Worm (Caenorhabditis elegans) whole organism, L1 larva: Measurements from ENCODE around the gene T04F3.3.

Experiments used
- F16B12.6 ChIP-seq: fragments of 150-350 bp; optimal IDR thresholded peaks from 2 replicates; lab custom pipeline; 2014; ENCODE audit warnings: missing biosample characterization, missing genetic modification characterization
- alr-1 ChIP-seq: fragments of 200-800 bp; sonication (Bioruptor generic); optimal IDR thresholded peaks from 2 replicates; lab custom pipeline; 2018; ENCODE audit warnings: borderline replicate concordance, mild to moderate bottlenecking, missing genetic modification characterization, missing compliant biosample characterization
- ama-1 ChIP-seq: fragments of 150-350 bp; optimal IDR thresholded peaks from 2 replicates; lab custom pipeline; 2014
- egl-27 ChIP-seq, 2 experiments: fragments of 150-350 bp in 1 of 2; sonication (generic microtip); optimal IDR thresholded peaks; 3 replicates each; lab custom pipeline; 2017 to 2018; ENCODE audit warnings: missing biosample characterization in 2 of 2, missing genetic modification characterization in 2 of 2, missing genetic modification reagents in 2 of 2
- fkh-10 ChIP-seq: sonication (generic microtip); optimal IDR thresholded peaks from 2 replicates; lab custom pipeline; 2017; ENCODE audit warnings: missing biosample characterization, missing genetic modification reagents, missing genetic modification characterization
- hlh-17 ChIP-seq: fragments of 200-800 bp; sonication (Bioruptor generic); optimal IDR thresholded peaks from 2 replicates; lab custom pipeline; 2018; ENCODE audit warnings: missing genetic modification characterization, mild to moderate bottlenecking, missing compliant biosample characterization, moderate library complexity, borderline replicate concordance
- lin-15B ChIP-seq: fragments of 150-350 bp; sonication (generic microtip); optimal IDR thresholded peaks from 3 replicates; lab custom pipeline; 2014; ENCODE audit warnings: missing biosample characterization, missing genetic modification characterization
- lin-35 ChIP-seq, 2 experiments: fragments of 150-350 bp; optimal IDR thresholded peaks; 2 replicates each; lab custom pipeline; 2014; ENCODE audit warnings: missing biosample characterization in 2 of 2, missing genetic modification characterization in 2 of 2, missing genetic modification reagents in 2 of 2
- snpc-4 ChIP-seq: fragments of 150-350 bp; optimal IDR thresholded peaks from 2 replicates; lab custom pipeline; 2014; ENCODE audit warnings: missing biosample characterization, missing genetic modification characterization
- tbx-2 ChIP-seq: sonication (generic microtip); optimal IDR thresholded peaks from 2 replicates; lab custom pipeline; 2016; ENCODE audit warnings: missing genetic modification characterization, missing compliant biosample characterization
- unc-62 ChIP-seq: fragments of 150-350 bp; optimal IDR thresholded peaks from 2 replicates; lab custom pipeline; 2014; ENCODE audit warnings: missing biosample characterization, missing genetic modification reagents, missing genetic modification characterization
- unc-98 ChIP-seq: fragments of 200-800 bp; sonication (Bioruptor generic); IDR thresholded peaks from 2 replicates; pipeline ENCODE4 v1.3.6; 2022; ENCODE audit warnings: missing genetic modification characterization, missing compliant biosample characterization

ce11 chrV:11767028-11767427 is 8.3 kb downstream of the T04F3.3 start, which contains the start of gene sel-11:
- no peak for TF ChIP-seq F16B12.6 (tag; lab: Kevin White, UChicago)
- no peak for TF ChIP-seq unc-98
- no peak for TF ChIP-seq alr-1
- TF ChIP-seq egl-27 (tag; optimal IDR thresholded peaks at IDR 0.05; lab: Kevin White, UChicago): no peak
- no peak for TF ChIP-seq unc-62
- no peak for TF ChIP-seq snpc-4 (tag; lab: Kevin White, UChicago)
- no peak for TF ChIP-seq hlh-17 (GFP tag; lab: Kevin White, UChicago)
- no peak for TF ChIP-seq tbx-2 (tag; lab: Kevin White, UChicago)
- no peak for TF ChIP-seq lin-15B (tag; lab: Kevin White, UChicago)
- TF ChIP-seq fkh-10 (GFP tag; lab: Kevin White, UChicago): no peak
- no peak for TF ChIP-seq ama-1 (lab: Kevin White, UChicago)
- no peak for TF ChIP-seq lin-35 (GFP tag; optimal IDR thresholded peaks at IDR 0.05; lab: Kevin White, UChicago)
